Worm (Caenorhabditis elegans) whole organism, L3 larva: ENCODE data around the gene srw-133.

Experiments used
- ama-1 ChIP-seq: fragments of 150-350 bp; optimal IDR thresholded peaks from 2 replicates; lab custom pipeline; 2018
- daf-12 ChIP-seq: fragments of 150-350 bp; optimal IDR thresholded peaks from 2 replicates; lab custom pipeline; 2014; ENCODE audit warnings: missing biosample characterization, missing genetic modification reagents, missing genetic modification characterization
- elt-2 ChIP-seq: sonication (generic microtip); optimal IDR thresholded peaks from 2 replicates; lab custom pipeline; 2016; ENCODE audit warnings: missing genetic modification reagents, mild to moderate bottlenecking, missing genetic modification characterization, missing compliant biosample characterization
- elt-3 ChIP-seq, 3 experiments: fragments of 150-350 bp in 1 of 3; sonication (generic microtip) in 2 of 3; optimal IDR thresholded peaks; 2 replicates in 2 of 3; 4 replicates in 1 of 3; lab custom pipeline; 2014 to 2017; ENCODE audit warnings: missing biosample characterization in 3 of 3, missing genetic modification characterization in 3 of 3
- fkh-10 ChIP-seq: sonication (generic microtip); optimal IDR thresholded peaks from 2 replicates; lab custom pipeline; 2017; ENCODE audit warnings: missing biosample characterization, missing genetic modification reagents, missing genetic modification characterization
- hmg-11 ChIP-seq: sonication (generic microtip); optimal IDR thresholded peaks from 2 replicates; lab custom pipeline; 2016; ENCODE audit warnings: missing genetic modification characterization, missing compliant biosample characterization
- lin-39 ChIP-seq: fragments of 150-350 bp; optimal IDR thresholded peaks from 2 replicates; lab custom pipeline; 2018; ENCODE audit warnings: missing biosample characterization, missing genetic modification reagents, missing genetic modification characterization
- nhr-11 ChIP-seq: fragments of 150-350 bp; optimal IDR thresholded peaks from 2 replicates; lab custom pipeline; 2014; ENCODE audit warnings: missing biosample characterization, missing genetic modification characterization
- nhr-25 ChIP-seq: sonication (generic microtip); optimal IDR thresholded peaks from 2 replicates; lab custom pipeline; 2017; ENCODE audit warnings: missing biosample characterization, missing genetic modification characterization
- nhr-28 ChIP-seq: fragments of 150-350 bp; optimal IDR thresholded peaks from 2 replicates; lab custom pipeline; 2014; ENCODE audit warnings: missing biosample characterization, missing genetic modification characterization
- nhr-76 ChIP-seq: fragments of 150-350 bp; sonication (generic microtip); optimal IDR thresholded peaks from 5 replicates; lab custom pipeline; 2014; ENCODE audit warnings: missing biosample characterization, missing genetic modification characterization
- pha-4 ChIP-seq: fragments of 150-350 bp; optimal IDR thresholded peaks from 2 replicates; lab custom pipeline; 2014; ENCODE audit warnings: missing biosample characterization, missing genetic modification reagents, missing genetic modification characterization
- snpc-4 ChIP-seq: fragments of 150-350 bp; optimal IDR thresholded peaks from 2 replicates; lab custom pipeline; 2014; ENCODE audit warnings: missing biosample characterization, missing genetic modification characterization
- unc-39 ChIP-seq: sonication (generic microtip); optimal IDR thresholded peaks from 4 replicates; lab custom pipeline; 2017; ENCODE audit warnings: missing biosample characterization, missing genetic modification characterization

DNA sequence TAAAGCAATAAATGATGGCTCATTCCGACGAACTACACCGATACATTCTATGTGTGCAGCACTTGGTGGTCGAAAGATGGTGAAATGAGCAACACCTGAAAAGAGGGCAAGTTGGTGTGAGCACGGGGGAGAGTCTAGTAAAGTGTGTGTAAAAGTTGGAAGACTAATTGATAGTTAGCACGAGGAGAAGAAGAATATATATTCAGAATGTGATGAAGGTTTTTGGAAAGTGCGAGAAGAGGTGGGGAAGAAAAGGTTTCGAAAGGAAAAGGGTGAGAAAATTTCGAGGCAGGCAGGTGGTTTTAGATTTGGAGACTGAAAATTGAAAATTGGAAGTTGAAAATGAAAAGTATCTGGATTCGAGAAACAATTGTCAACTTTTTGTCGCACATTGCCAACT lies 37.7 kb upstream of the srw-133 start, which contains the start of gene Y45G5AM.6:
- TF ChIP-seq unc-39 (tag; lab: Kevin White, UChicago) (no peak), pha-4 (tag; lab: Kevin White, UChicago) (no peak), elt-3 (tag; optimal IDR thresholded peaks at IDR 0.05; lab: Kevin White, UChicago) (no peak), fkh-10 (GFP tag; lab: Kevin White, UChicago) (no peak), lin-39 (tag; lab: Kevin White, UChicago) (no peak), elt-2 (tag; lab: Kevin White, UChicago) (no peak), nhr-25 (tag; lab: Kevin White, UChicago) (no peak), nhr-76 (tag; lab: Kevin White, UChicago) (no peak), ama-1 (lab: Kevin White, UChicago) (no peak), snpc-4 (no peak), nhr-11 (tag; lab: Kevin White, UChicago) (no peak), daf-12 (no peak), hmg-11 (tag; lab: Kevin White, UChicago) (no peak), nhr-28 (tag; lab: Kevin White, UChicago) (no peak)
